Worm (Caenorhabditis elegans) whole organism, L3 larva: ENCODE results near the gene Y41D4B.4.
A peak's percentile ranks its signal among the peaks of the same experiment; 100 is the strongest.

Source experiments
- R02D3.7 ChIP-seq: fragments of 150-350 bp; optimal IDR thresholded peaks from 2 replicates; lab custom pipeline; 2014; ENCODE audit warnings: missing biosample characterization, missing genetic modification characterization
- ZK546.5 ChIP-seq: sonication (generic microtip); optimal IDR thresholded peaks from 2 replicates; lab custom pipeline; 2017; ENCODE audit warnings: missing biosample characterization, missing genetic modification characterization
- aly-2 ChIP-seq: fragments of 150-350 bp; optimal IDR thresholded peaks from 2 replicates; lab custom pipeline; 2014; ENCODE audit warnings: missing biosample characterization, missing genetic modification characterization
- ama-1 ChIP-seq: fragments of 150-350 bp; optimal IDR thresholded peaks from 2 replicates; lab custom pipeline; 2018
- ceh-16 ChIP-seq: sonication (generic microtip); optimal IDR thresholded peaks from 2 replicates; lab custom pipeline; 2017; ENCODE audit warnings: missing biosample characterization, missing genetic modification characterization
- ceh-28 ChIP-seq: fragments of 150-350 bp; optimal IDR thresholded peaks from 2 replicates; lab custom pipeline; 2014; ENCODE audit warnings: missing biosample characterization, missing genetic modification reagents, missing genetic modification characterization
- ceh-82 ChIP-seq: fragments of 150-350 bp; optimal IDR thresholded peaks from 2 replicates; lab custom pipeline; 2014; ENCODE audit warnings: missing biosample characterization, missing genetic modification characterization
- daf-12 ChIP-seq: fragments of 150-350 bp; optimal IDR thresholded peaks from 2 replicates; lab custom pipeline; 2014; ENCODE audit warnings: missing biosample characterization, missing genetic modification reagents, missing genetic modification characterization
- elt-2 ChIP-seq: sonication (generic microtip); optimal IDR thresholded peaks from 2 replicates; lab custom pipeline; 2016; ENCODE audit warnings: missing genetic modification reagents, mild to moderate bottlenecking, missing genetic modification characterization, missing compliant biosample characterization
- elt-3 ChIP-seq, 3 experiments: fragments of 150-350 bp in 1 of 3; sonication (generic microtip) in 2 of 3; optimal IDR thresholded peaks; 2 replicates in 2 of 3; 4 replicates in 1 of 3; lab custom pipeline; 2014 to 2017; ENCODE audit warnings: missing biosample characterization in 3 of 3, missing genetic modification characterization in 3 of 3
- fkh-10 ChIP-seq: sonication (generic microtip); optimal IDR thresholded peaks from 2 replicates; lab custom pipeline; 2017; ENCODE audit warnings: missing biosample characterization, missing genetic modification reagents, missing genetic modification characterization
- fkh-2 ChIP-seq: fragments of 150-350 bp; optimal IDR thresholded peaks from 2 replicates; lab custom pipeline; 2014; ENCODE audit warnings: missing biosample characterization, missing genetic modification reagents, missing genetic modification characterization
- fos-1 ChIP-seq: fragments of 150-350 bp; optimal IDR thresholded peaks from 2 replicates; lab custom pipeline; 2014; ENCODE audit warnings: missing biosample characterization, missing genetic modification characterization
- jun-1 ChIP-seq: fragments of 150-350 bp; optimal IDR thresholded peaks from 2 replicates; lab custom pipeline; 2014; ENCODE audit warnings: missing biosample characterization, missing genetic modification reagents, missing genetic modification characterization
- lin-15B ChIP-seq: fragments of 150-350 bp; optimal IDR thresholded peaks from 2 replicates; lab custom pipeline; 2014; ENCODE audit warnings: missing biosample characterization, missing genetic modification characterization
- lin-39 ChIP-seq: fragments of 150-350 bp; optimal IDR thresholded peaks from 2 replicates; lab custom pipeline; 2018; ENCODE audit warnings: missing biosample characterization, missing genetic modification reagents, missing genetic modification characterization
- lsy-12 ChIP-seq: sonication (generic microtip); optimal IDR thresholded peaks from 2 replicates; lab custom pipeline; 2016; ENCODE audit warnings: mild to moderate bottlenecking, missing genetic modification characterization, missing compliant biosample characterization
- mml-1 ChIP-seq: fragments of 150-350 bp; sonication (generic microtip); optimal IDR thresholded peaks from 3 replicates; lab custom pipeline; 2014; ENCODE audit warnings: missing biosample characterization, missing genetic modification characterization
- nfya-1 ChIP-seq: sonication (generic microtip); optimal IDR thresholded peaks from 2 replicates; lab custom pipeline; 2017; ENCODE audit warnings: missing genetic modification characterization, mild to moderate bottlenecking, missing compliant biosample characterization, antibody characterized with exemption, moderate library complexity; ENCODE audit not compliant: insufficient read depth
- nhr-11 ChIP-seq: fragments of 150-350 bp; optimal IDR thresholded peaks from 2 replicates; lab custom pipeline; 2014; ENCODE audit warnings: missing biosample characterization, missing genetic modification characterization
- nhr-12 ChIP-seq: fragments of 150-350 bp; optimal IDR thresholded peaks from 2 replicates; lab custom pipeline; 2014; ENCODE audit warnings: missing biosample characterization, missing genetic modification characterization
- nhr-23 ChIP-seq: fragments of 150-350 bp; optimal IDR thresholded peaks from 2 replicates; lab custom pipeline; 2014; ENCODE audit warnings: missing biosample characterization, missing genetic modification reagents, missing genetic modification characterization
- nhr-237 ChIP-seq: fragments of 150-350 bp; optimal IDR thresholded peaks from 2 replicates; lab custom pipeline; 2014; ENCODE audit warnings: missing biosample characterization, missing genetic modification characterization
- nhr-25 ChIP-seq: sonication (generic microtip); optimal IDR thresholded peaks from 2 replicates; lab custom pipeline; 2017; ENCODE audit warnings: missing biosample characterization, missing genetic modification characterization
- nhr-43 ChIP-seq: sonication (generic microtip); optimal IDR thresholded peaks from 2 replicates; lab custom pipeline; 2016; ENCODE audit warnings: mild to moderate bottlenecking, missing genetic modification characterization, missing compliant biosample characterization; ENCODE audit not compliant: poor library complexity, severe bottlenecking
- nhr-67 ChIP-seq: fragments of 150-350 bp; optimal IDR thresholded peaks from 2 replicates; lab custom pipeline; 2014; ENCODE audit warnings: missing biosample characterization, missing genetic modification characterization
- nhr-76 ChIP-seq: fragments of 150-350 bp; sonication (generic microtip); optimal IDR thresholded peaks from 5 replicates; lab custom pipeline; 2014; ENCODE audit warnings: missing biosample characterization, missing genetic modification characterization
- nhr-77 ChIP-seq: fragments of 150-350 bp; optimal IDR thresholded peaks from 2 replicates; lab custom pipeline; 2014; ENCODE audit warnings: missing biosample characterization, missing genetic modification characterization
- pha-4 ChIP-seq: fragments of 150-350 bp; optimal IDR thresholded peaks from 2 replicates; lab custom pipeline; 2014; ENCODE audit warnings: missing biosample characterization, missing genetic modification reagents, missing genetic modification characterization
- pqm-1 ChIP-seq: fragments of 150-350 bp; optimal IDR thresholded peaks from 2 replicates; lab custom pipeline; 2017; ENCODE audit warnings: missing biosample characterization, missing genetic modification characterization, inconsistent platforms
- snpc-4 ChIP-seq: fragments of 150-350 bp; optimal IDR thresholded peaks from 2 replicates; lab custom pipeline; 2014; ENCODE audit warnings: missing biosample characterization, missing genetic modification characterization
- tbx-2 ChIP-seq: sonication (generic microtip); optimal IDR thresholded peaks from 2 replicates; lab custom pipeline; 2016; ENCODE audit warnings: mild to moderate bottlenecking, missing genetic modification characterization, missing compliant biosample characterization
- unc-39 ChIP-seq: sonication (generic microtip); optimal IDR thresholded peaks from 4 replicates; lab custom pipeline; 2017; ENCODE audit warnings: missing biosample characterization, missing genetic modification characterization
- unc-62 ChIP-seq: fragments of 150-350 bp; sonication (generic microtip); optimal IDR thresholded peaks from 4 replicates; lab custom pipeline; 2014; ENCODE audit warnings: missing biosample characterization, missing genetic modification reagents, missing genetic modification characterization
- zag-1 ChIP-seq: fragments of 150-350 bp; optimal IDR thresholded peaks from 2 replicates; lab custom pipeline; 2014; ENCODE audit warnings: missing biosample characterization, missing genetic modification characterization
- ztf-11 ChIP-seq: fragments of 150-350 bp; optimal IDR thresholded peaks from 2 replicates; lab custom pipeline; 2014; ENCODE audit warnings: missing biosample characterization, missing genetic modification characterization
- ztf-4 ChIP-seq: fragments of 150-350 bp; optimal IDR thresholded peaks from 2 replicates; lab custom pipeline; 2014; ENCODE audit warnings: missing biosample characterization, missing genetic modification characterization

The Y41D4B.4 gene

ce11 chrIV:1687151-1687550, 27.2 kb downstream of the Y41D4B.4 start:
- TF ChIP-seq nhr-25 = no peak
- no peak for TF ChIP-seq lsy-12 (tag; lab: Kevin White, UChicago)
- TF ChIP-seq fkh-2 (tag; lab: Kevin White, UChicago) = no peak
- no peak for TF ChIP-seq nhr-12
- no peak for TF ChIP-seq tbx-2 (tag; lab: Kevin White, UChicago)
- no peak for TF ChIP-seq pqm-1 (tag; lab: Kevin White, UChicago)
- no peak for TF ChIP-seq pha-4 (tag; lab: Kevin White, UChicago)
- no peak for TF ChIP-seq fos-1 (tag; lab: Kevin White, UChicago)
- TF ChIP-seq jun-1 (tag; lab: Kevin White, UChicago) = no peak
- TF ChIP-seq fkh-10 (GFP tag; lab: Kevin White, UChicago) = no peak
- TF ChIP-seq nhr-76 = no peak
- no peak for TF ChIP-seq lin-15B
- no peak for TF ChIP-seq daf-12 (tag; lab: Kevin White, UChicago)
- TF ChIP-seq ceh-16 (tag; lab: Kevin White, UChicago) = no peak
- no peak for TF ChIP-seq R02D3.7 (tag; lab: Kevin White, UChicago)
- no peak for TF ChIP-seq nhr-237 (tag; lab: Kevin White, UChicago)

- TF ChIP-seq fkh-10 (GFP tag; lab: Kevin White, UChicago) (peak; percentile 30), ztf-4 (tag; lab: Kevin White, UChicago) (no peak)
Measured at ce11 chrIV:1691651-1692050, 31.7 kb downstream of the Y41D4B.4 start.

- TF ChIP-seq jun-1 (tag; lab: Kevin White, UChicago) (no peak), mml-1 (tag; lab: Kevin White, UChicago) (no peak), ZK546.5 (tag; lab: Kevin White, UChicago) (no peak), zag-1 (tag; lab: Kevin White, UChicago) (no peak), unc-39 (no peak), ceh-16 (tag; lab: Kevin White, UChicago) (no peak), nfya-1 (tag; lab: Kevin White, UChicago) (no peak), elt-2 (tag; lab: Kevin White, UChicago) (no peak), ama-1 (lab: Kevin White, UChicago) (no peak), nhr-12 (no peak), nhr-67 (tag; lab: Kevin White, UChicago) (no peak), fos-1 (tag; lab: Kevin White, UChicago) (no peak), pha-4 (tag; lab: Kevin White, UChicago) (no peak), aly-2 (tag; lab: Kevin White, UChicago) (no peak)
Measured at ce11 chrIV:1699599-1699998, 39.7 kb downstream of the Y41D4B.4 start, which contains the start of gene bus-2. Gene bus-2, plus strand, starts transcription at chrIV:1699899.

- TF ChIP-seq ceh-82 (no peak), ceh-28 (peak; percentile 2)
- TF ChIP-seq, all 47 proteins: peak for 1
Measured at ce11 chrIV:1706996-1707395, 47.1 kb downstream of the Y41D4B.4 start, which contains the start of gene K08D12.4. Gene K08D12.4, plus strand, starts transcription at chrIV:1707296.

- TF ChIP-seq ztf-11 (tag; lab: Kevin White, UChicago) (no peak), lin-39 (tag; lab: Kevin White, UChicago) (no peak), pha-4 (tag; lab: Kevin White, UChicago) (no peak), nhr-77 (tag; lab: Kevin White, UChicago) (no peak), nhr-23 (tag; lab: Kevin White, UChicago) (no peak), lsy-12 (tag; lab: Kevin White, UChicago) (no peak), ceh-28 (no peak), nhr-237 (tag; lab: Kevin White, UChicago) (no peak), ama-1 (lab: Kevin White, UChicago) (no peak), snpc-4 (tag; lab: Kevin White, UChicago) (no peak), unc-62 (no peak), nhr-43 (tag; lab: Kevin White, UChicago) (no peak), elt-2 (tag; lab: Kevin White, UChicago) (no peak), elt-3 (tag; optimal IDR thresholded peaks at IDR 0.05; lab: Kevin White, UChicago) (no peak), fos-1 (tag; lab: Kevin White, UChicago) (no peak), nhr-11 (no peak)
Measured at ce11 chrIV:1707960-1708359, 48.0 kb downstream of the Y41D4B.4 start.
